Worm (Caenorhabditis elegans) whole organism, L2 larva: ENCODE results near the gene srg-42.

Source experiments
- aly-2 ChIP-seq: fragments of 150-350 bp; optimal IDR thresholded peaks from 2 replicates; lab custom pipeline; 2014; ENCODE audit warnings: missing biosample characterization, missing genetic modification characterization
- lin-39 ChIP-seq: fragments of 150-350 bp; optimal IDR thresholded peaks from 2 replicates; lab custom pipeline; 2014; ENCODE audit warnings: missing biosample characterization, missing genetic modification reagents, missing genetic modification characterization
- mdl-1 ChIP-seq, 2 experiments: fragments of 150-350 bp in 1 of 2; sonication (generic microtip) in 1 of 2; optimal IDR thresholded peaks; 2 replicates each; lab custom pipeline; 2017; ENCODE audit warnings: missing biosample characterization in 2 of 2, missing genetic modification characterization in 2 of 2
- nhr-21 ChIP-seq: fragments of 150-350 bp; optimal IDR thresholded peaks from 2 replicates; lab custom pipeline; 2014; ENCODE audit warnings: missing biosample characterization, missing genetic modification characterization
- nhr-25 ChIP-seq: fragments of 150-350 bp; sonication (generic microtip); optimal IDR thresholded peaks from 3 replicates; lab custom pipeline; 2014; ENCODE audit warnings: missing biosample characterization, missing genetic modification characterization
- unc-55 ChIP-seq: fragments of 150-350 bp; sonication (generic microtip); optimal IDR thresholded peaks from 3 replicates; lab custom pipeline; 2014; ENCODE audit warnings: missing biosample characterization, missing genetic modification reagents, missing genetic modification characterization
- zag-1 ChIP-seq: fragments of 150-350 bp; optimal IDR thresholded peaks from 2 replicates; lab custom pipeline; 2014; ENCODE audit warnings: missing biosample characterization, missing genetic modification characterization
- ztf-11 ChIP-seq: sonication (generic microtip); optimal IDR thresholded peaks from 2 replicates; lab custom pipeline; 2017; ENCODE audit warnings: missing biosample characterization, missing genetic modification characterization

- TF ChIP-seq zag-1 (no peak), lin-39 (no peak), nhr-21 (tag; lab: Kevin White, UChicago) (no peak), aly-2 (tag; lab: Kevin White, UChicago) (no peak), unc-55 (no peak), mdl-1 (tag; optimal IDR thresholded peaks at IDR 0.05; lab: Kevin White, UChicago) (no peak), nhr-25 (tag; lab: Kevin White, UChicago) (no peak), ztf-11 (tag; lab: Kevin White, UChicago) (no peak)
Measured at ce11 chrV:11200316-11200715, 42.5 kb upstream of the srg-42 start, which contains the start of gene K10D6.3.
